Fruit fly (Drosophila melanogaster): ENCODE results near the gene CG14969.

Gene CG14969

dm6 chr3L:3382489-3382879 is 47.7 kb upstream of the CG14969 start:
- peak; percentile 77 for TF ChIP-seq ems (GFP tag; optimal IDR thresholded peaks at IDR 0.05)
- no peak for TF ChIP-seq Neu2 (GFP tag; optimal IDR thresholded peaks at IDR 0.05; ENCODE audit: borderline replicate concordance)
- no peak for TF ChIP-seq pfk (GFP tag; optimal IDR thresholded peaks at IDR 0.05)
- TF ChIP-seq pita (GFP tag; optimal IDR thresholded peaks at IDR 0.05): no peak
- TF ChIP-seq Optix (GFP tag; IDR thresholded peaks at IDR 0.05): peak; percentile 57; the same call in 1 of the 3 replicates
- TF ChIP-seq cwo (GFP tag; optimal IDR thresholded peaks at IDR 0.05): peak; percentile 74
- TF ChIP-seq CG8388 (GFP tag; optimal IDR thresholded peaks at IDR 0.05): peak; percentile 89
- peak; percentile 76 for TF ChIP-seq CG1529 (GFP tag; optimal IDR thresholded peaks at IDR 0.05)
- peak; percentile 79 for TF ChIP-seq CG15601 (tag; optimal IDR thresholded peaks at IDR 0.05)
- no peak for TF ChIP-seq br (optimal IDR thresholded peaks at IDR 0.05)
- peak; percentile 59 for TF ChIP-seq Mes4 (GFP tag; optimal IDR thresholded peaks at IDR 0.05)
- TF ChIP-seq CG4707 (GFP tag; optimal IDR thresholded peaks at IDR 0.05): peak; percentile 63
- TF ChIP-seq tin (GFP tag; optimal IDR thresholded peaks at IDR 0.05): peak; percentile 82
- TF ChIP-seq pros (GFP tag; optimal IDR thresholded peaks at IDR 0.05): no peak
- peak; percentile 89 for TF ChIP-seq CG1603 (tag; optimal IDR thresholded peaks at IDR 0.05)
- peak; percentile 24 for TF ChIP-seq luna (GFP tag; optimal IDR thresholded peaks at IDR 0.05)
- peak; percentile 92 for TF ChIP-seq lab (GFP tag; optimal IDR thresholded peaks at IDR 0.05)
- peak; percentile 77 for TF ChIP-seq B-H1 (GFP tag; IDR thresholded peaks at IDR 0.05)
- peak; percentile 38 for TF ChIP-seq Adf1 (GFP tag; IDR thresholded peaks at IDR 0.05)
- TF ChIP-seq CG7786 (GFP tag; optimal IDR thresholded peaks at IDR 0.05): peak; percentile 51
- peak; percentile 11 for TF ChIP-seq grn (GFP tag; optimal IDR thresholded peaks at IDR 0.05)
- peak; percentile 25 for TF ChIP-seq pb (GFP tag; optimal IDR thresholded peaks at IDR 0.05)
- peak; percentile 80 for TF ChIP-seq esg (GFP tag; conservative IDR thresholded peaks at IDR 0.05)
- peak; percentile 88 for TF ChIP-seq dysf (GFP tag; IDR thresholded peaks at IDR 0.05)
- TF ChIP-seq Fer2 (tag; optimal IDR thresholded peaks at IDR 0.05): peak; percentile 36
- TF ChIP-seq pho (GFP tag; optimal IDR thresholded peaks at IDR 0.05): peak; percentile 83
- peak; percentile 70 for TF ChIP-seq CG12071 (GFP tag; optimal IDR thresholded peaks at IDR 0.05)
- TF ChIP-seq klu (GFP tag; IDR thresholded peaks at IDR 0.05): peak; percentile 77
- peak; percentile 62 for TF ChIP-seq CG7987 (GFP tag; optimal IDR thresholded peaks at IDR 0.05)
- no peak for TF ChIP-seq Tbp (GFP tag; optimal IDR thresholded peaks at IDR 0.05)
- peak; percentile 62 for TF ChIP-seq CG6654 (GFP tag; optimal IDR thresholded peaks at IDR 0.05)
- no peak for TF ChIP-seq CG2129 (GFP tag; IDR thresholded peaks at IDR 0.05; ENCODE audit: partially characterized antibody)
- peak; percentile 83 for TF ChIP-seq Abd-B (GFP tag; optimal IDR thresholded peaks at IDR 0.05)
- TF ChIP-seq CG10431 (GFP tag; optimal IDR thresholded peaks at IDR 0.05): peak; percentile 17
- peak; percentile 24 for TF ChIP-seq Sry-β (GFP tag; optimal IDR thresholded peaks at IDR 0.05)
- no peak for TF ChIP-seq lbe (GFP tag; optimal IDR thresholded peaks at IDR 0.05)
- TF ChIP-seq sob (GFP tag; IDR thresholded peaks at IDR 0.05): peak; percentile 88
- peak; percentile 84 for TF ChIP-seq Fer1 (GFP tag; optimal IDR thresholded peaks at IDR 0.05)
- peak; percentile 60 for TF ChIP-seq rib (GFP tag; IDR thresholded peaks at IDR 0.05)
- TF ChIP-seq ERR (GFP tag; optimal IDR thresholded peaks at IDR 0.05): peak; percentile 73
- no peak for TF ChIP-seq sna (GFP tag; IDR thresholded peaks at IDR 0.05; ENCODE audit: partially characterized antibody)
- TF ChIP-seq CG16863 (GFP tag; optimal IDR thresholded peaks at IDR 0.05): peak; percentile 73
- TF ChIP-seq z (GFP tag; IDR thresholded peaks at IDR 0.05): peak; percentile 46; the same call in 1 of the 3 replicates
- TF ChIP-seq org-1 (GFP tag; optimal IDR thresholded peaks at IDR 0.05): peak; percentile 79
- TF ChIP-seq NC2α (GFP tag; optimal IDR thresholded peaks at IDR 0.05): peak; percentile 60
- TF ChIP-seq tll (GFP tag; optimal IDR thresholded peaks at IDR 0.05): no peak
- no peak for TF ChIP-seq toy (GFP tag; IDR thresholded peaks at IDR 0.05)
- no peak for TF ChIP-seq h (optimal IDR thresholded peaks at IDR 0.05)
- peak; percentile 74 for TF ChIP-seq tup (GFP tag; optimal IDR thresholded peaks at IDR 0.05)
- TF ChIP-seq CG33557 (GFP tag; optimal IDR thresholded peaks at IDR 0.05): peak; percentile 79
- TF ChIP-seq CG6854 (GFP tag; optimal IDR thresholded peaks at IDR 0.05): peak; percentile 69
